Fruit fly (Drosophila melanogaster): ENCODE results near the gene slou.

DNA sequence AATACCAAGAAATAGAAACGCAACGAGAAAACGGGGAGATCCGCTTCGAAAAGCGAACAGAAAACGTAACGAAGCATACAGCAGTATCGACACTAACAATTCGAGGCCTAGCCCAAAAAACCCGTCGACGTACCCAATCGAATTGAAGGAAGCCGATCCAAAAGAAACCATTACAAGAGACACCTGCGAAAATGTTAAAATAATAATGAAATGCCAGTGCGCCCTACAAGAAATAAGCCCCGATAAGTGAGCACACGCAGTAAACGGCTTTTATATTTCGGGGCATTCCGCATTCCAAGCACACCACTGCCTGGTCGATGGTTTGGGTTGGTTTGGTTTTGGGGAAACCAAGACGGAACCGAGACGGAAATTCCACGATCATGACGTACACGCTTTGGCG lies 29.4 kb upstream of the slou start:
- TF ChIP-seq CTCF (optimal IDR thresholded peaks at IDR 0.05): no peak
- no peak for TF ChIP-seq CG8478 (optimal IDR thresholded peaks at IDR 0.05)
